Worm (Caenorhabditis elegans): ENCODE data around the gene K10D2.5.

- TF ChIP-seq ztf-11 (tag; optimal IDR thresholded peaks at IDR 0.05) (no peak), lin-39 (tag; optimal IDR thresholded peaks at IDR 0.05) (no peak), unc-39 (tag; optimal IDR thresholded peaks at IDR 0.05) (no peak), unc-62 (GFP tag; optimal IDR thresholded peaks at IDR 0.05) (no peak), blmp-1 (tag; optimal IDR thresholded peaks at IDR 0.05; ENCODE audit: insufficient read depth) (no peak), lin-13 (GFP tag; optimal IDR thresholded peaks at IDR 0.05) (no peak), R02D3.7 (tag; optimal IDR thresholded peaks at IDR 0.05) (no peak)
Observed at ce11 chrIII:5218687-5219086, 46.2 kb downstream of the K10D2.5 start, which contains the start of gene ZC155.2.
